Fruit fly (Drosophila melanogaster) whole organism, embryonic: ENCODE data around the gene fru.

Experiments
- ATbp ChIP-seq: fragments of 200-800 bp; sonication (Bioruptor generic); optimal IDR thresholded peaks from 2 replicates; lab custom pipeline; 2017; ENCODE audit warnings: missing biosample characterization, mild to moderate bottlenecking, missing genetic modification characterization, missing genetic modification reagents
- Adf1 ChIP-seq: fragments of 200-800 bp; sonication (Bioruptor generic); IDR thresholded peaks from 2 replicates; pipeline ENCODE4 v1.3.6; 2022; ENCODE audit warnings: missing biosample characterization, missing genetic modification characterization
- Asciz ChIP-seq: fragments of 200-800 bp; sonication (Bioruptor generic); optimal IDR thresholded peaks from 2 replicates; lab custom pipeline; 2017; ENCODE audit warnings: missing biosample characterization, mild to moderate bottlenecking, missing genetic modification characterization, missing genetic modification reagents
- Blimp-1 ChIP-seq: fragments of 200-800 bp; sonication (Bioruptor generic); optimal IDR thresholded peaks from 3 replicates; lab custom pipeline; 2018; ENCODE audit warnings: missing biosample characterization, missing genetic modification characterization, mild to moderate bottlenecking, moderate library complexity, missing genetic modification reagents
- CG15011 ChIP-seq: fragments of 200-800 bp; sonication (Bioruptor generic); optimal IDR thresholded peaks from 3 replicates; lab custom pipeline; 2018; ENCODE audit warnings: missing biosample characterization, mild to moderate bottlenecking, missing genetic modification characterization
- CG1603 ChIP-seq: fragments of 200-800 bp; sonication (Bioruptor generic); optimal IDR thresholded peaks from 2 replicates; lab custom pipeline; 2019; ENCODE audit warnings: missing biosample characterization, mild to moderate bottlenecking, missing genetic modification characterization, moderate library complexity
- CG17186 ChIP-seq: fragments of 200-800 bp; sonication (Bioruptor generic); optimal IDR thresholded peaks from 3 replicates; lab custom pipeline; 2017; ENCODE audit warnings: missing biosample characterization, missing genetic modification reagents, missing genetic modification characterization
- CG17328 ChIP-seq: fragments of 200-800 bp; sonication (Bioruptor generic); IDR thresholded peaks from 2 replicates; pipeline ENCODE4 v1.3.6; 2022; ENCODE audit warnings: missing biosample characterization, missing genetic modification characterization
- CG17359 ChIP-seq: fragments of 200-800 bp; sonication (Bioruptor generic); optimal IDR thresholded peaks from 3 replicates; lab custom pipeline; 2018; ENCODE audit warnings: missing biosample characterization, mild to moderate bottlenecking, missing genetic modification characterization, moderate library complexity
- CG1792 ChIP-seq: fragments of 200-800 bp; sonication (Bioruptor generic); optimal IDR thresholded peaks from 2 replicates; lab custom pipeline; 2016; ENCODE audit warnings: missing biosample characterization, missing genetic modification characterization
- CG2202 ChIP-seq: fragments of 200-800 bp; sonication (Bioruptor generic); optimal IDR thresholded peaks from 2 replicates; lab custom pipeline; 2018; ENCODE audit warnings: missing biosample characterization, mild to moderate bottlenecking, missing genetic modification characterization
- CG2678 ChIP-seq: fragments of 200-800 bp; sonication (Bioruptor generic); optimal IDR thresholded peaks from 3 replicates; lab custom pipeline; 2019; ENCODE audit warnings: missing biosample characterization, mild to moderate bottlenecking, missing genetic modification characterization, moderate library complexity
- CG2875 ChIP-seq: fragments of 200-800 bp; sonication (Bioruptor generic); optimal IDR thresholded peaks from 2 replicates; lab custom pipeline; 2017; ENCODE audit warnings: missing biosample characterization, mild to moderate bottlenecking, missing genetic modification characterization, missing genetic modification reagents
- CG3163 ChIP-seq: fragments of 200-800 bp; sonication (Bioruptor generic); optimal IDR thresholded peaks from 3 replicates; lab custom pipeline; 2016; ENCODE audit warnings: missing biosample characterization, missing genetic modification characterization
- CG3407 ChIP-seq: fragments of 200-800 bp; sonication (Bioruptor generic); optimal IDR thresholded peaks from 2 replicates; lab custom pipeline; 2018; ENCODE audit warnings: missing biosample characterization, mild to moderate bottlenecking, missing genetic modification characterization
- CG34376 ChIP-seq: fragments of 200-800 bp; sonication (Bioruptor generic); optimal IDR thresholded peaks from 2 replicates; lab custom pipeline; 2018; ENCODE audit warnings: missing biosample characterization, mild to moderate bottlenecking, missing genetic modification characterization
- CG4360 ChIP-seq: fragments of 200-800 bp; sonication (Bioruptor generic); IDR thresholded peaks from 2 replicates; pipeline ENCODE4 v1.3.6; 2022; ENCODE audit warnings: missing biosample characterization, missing genetic modification characterization
- Chrac-16 ChIP-seq: fragments of 200-800 bp; sonication (Bioruptor generic); optimal IDR thresholded peaks from 3 replicates; lab custom pipeline; 2016; ENCODE audit warnings: missing biosample characterization, missing genetic modification characterization
- D ChIP-seq, 2 experiments: fragments of 200-800 bp in 1 of 2; fragments of >200 bp in 1 of 2; sonication (Bioruptor generic) in 1 of 2; optimal IDR thresholded peaks; 2 replicates in 1 of 2; 3 replicates in 1 of 2; lab custom pipeline; 2017; ENCODE audit warnings: mild to moderate bottlenecking in 1 of 2, missing biosample characterization in 1 of 2, missing genetic modification characterization in 1 of 2, missing genetic modification reagents in 1 of 2
- Dbx ChIP-seq: fragments of 200-800 bp; sonication (Bioruptor generic); IDR thresholded peaks from 3 replicates; pipeline ENCODE4 v1.3.6; 2022; ENCODE audit warnings: missing biosample characterization, missing genetic modification characterization
- Hand ChIP-seq: fragments of 200-800 bp; sonication (Bioruptor generic); optimal IDR thresholded peaks from 2 replicates; lab custom pipeline; 2017; ENCODE audit warnings: mild to moderate bottlenecking, missing biosample characterization, missing genetic modification reagents, missing genetic modification characterization
- MESR4 ChIP-seq: fragments of 200-800 bp; sonication (Bioruptor generic); optimal IDR thresholded peaks from 2 replicates; lab custom pipeline; 2018; ENCODE audit warnings: missing biosample characterization, mild to moderate bottlenecking, missing genetic modification characterization, moderate library complexity
- Pdp1 ChIP-seq, 2 experiments: fragments of 200-800 bp; sonication (Bioruptor generic); optimal IDR thresholded peaks; 3 replicates each; lab custom pipeline; 2016; ENCODE audit warnings: missing biosample characterization in 2 of 2, missing genetic modification characterization in 2 of 2, mild to moderate bottlenecking in 1 of 2, moderate library complexity in 1 of 2
- Sox100B ChIP-seq: fragments of 200-800 bp; sonication (Bioruptor generic); optimal IDR thresholded peaks from 3 replicates; lab custom pipeline; 2018; ENCODE audit warnings: missing biosample characterization, mild to moderate bottlenecking, missing genetic modification characterization
- Xrp1 ChIP-seq: fragments of 200-800 bp; sonication (Bioruptor generic); IDR thresholded peaks from 2 replicates; pipeline ENCODE4 v1.3.6; 2022; ENCODE audit warnings: missing biosample characterization, missing genetic modification characterization
- ash1 ChIP-seq: fragments of 200-800 bp; sonication (Bioruptor generic); optimal IDR thresholded peaks from 2 replicates; lab custom pipeline; 2018; ENCODE audit warnings: missing biosample characterization, mild to moderate bottlenecking, missing genetic modification characterization
- bsh ChIP-seq, 2 experiments: fragments of 200-800 bp; sonication (Bioruptor generic); optimal IDR thresholded peaks; 2 replicates each; lab custom pipeline; 2017 to 2018; ENCODE audit warnings: mild to moderate bottlenecking in 2 of 2, missing biosample characterization in 2 of 2, missing genetic modification characterization in 2 of 2, moderate library complexity in 1 of 2
- chinmo ChIP-seq: fragments of 200-800 bp; sonication (Bioruptor generic); IDR thresholded peaks from 4 replicates; pipeline ENCODE4 v1.3.6; 2022; ENCODE audit warnings: missing biosample characterization, missing genetic modification characterization; ENCODE audit not compliant: partially characterized antibody
- cwo ChIP-seq: fragments of 200-800 bp; sonication (Bioruptor generic); optimal IDR thresholded peaks from 3 replicates; lab custom pipeline; 2017; ENCODE audit warnings: missing biosample characterization, missing genetic modification characterization, mild to moderate bottlenecking, moderate library complexity, missing genetic modification reagents
- dmrt11E ChIP-seq: fragments of 200-800 bp; sonication (Bioruptor generic); optimal IDR thresholded peaks from 3 replicates; lab custom pipeline; 2018; ENCODE audit warnings: missing biosample characterization, mild to moderate bottlenecking, missing genetic modification characterization, moderate library complexity
- exex ChIP-seq: fragments of 200-800 bp; sonication (Bioruptor generic); optimal IDR thresholded peaks from 4 replicates; lab custom pipeline; 2018; ENCODE audit warnings: missing biosample characterization, mild to moderate bottlenecking, missing genetic modification characterization, moderate library complexity
- fd64A ChIP-seq: fragments of 200-800 bp; sonication (Bioruptor generic); optimal IDR thresholded peaks from 3 replicates; lab custom pipeline; 2018; ENCODE audit warnings: missing biosample characterization, mild to moderate bottlenecking, missing genetic modification characterization
- gce ChIP-seq: fragments of 200-800 bp; sonication (Bioruptor generic); IDR thresholded peaks from 3 replicates; pipeline ENCODE4 v1.3.6; 2022; ENCODE audit warnings: missing biosample characterization, missing genetic modification characterization
- grn ChIP-seq: fragments of 200-800 bp; sonication (Bioruptor generic); optimal IDR thresholded peaks from 3 replicates; lab custom pipeline; 2017; ENCODE audit warnings: missing biosample characterization, missing genetic modification characterization
- hb ChIP-seq: fragments of 200-800 bp; sonication (Bioruptor generic); IDR thresholded peaks from 3 replicates; pipeline ENCODE4 v1.3.6; 2022; ENCODE audit warnings: missing biosample characterization, missing genetic modification characterization; ENCODE audit not compliant: partially characterized antibody
- hkb ChIP-seq, 2 experiments: fragments of 200-800 bp in 1 of 2; fragments of >200 bp in 1 of 2; sonication (Bioruptor generic) in 1 of 2; IDR thresholded peaks in 1 of 2; optimal IDR thresholded peaks in 1 of 2; 2 replicates each; pipeline versions ENCODE4 v1.3.6 to Lab custom; 2017 to 2022; ENCODE audit warnings: missing biosample characterization in 1 of 2, missing genetic modification characterization in 1 of 2
- lov ChIP-seq, 2 experiments: fragments of 200-800 bp in 1 of 2; fragments of >200 bp in 1 of 2; sonication (Bioruptor generic) in 1 of 2; IDR thresholded peaks in 1 of 2; optimal IDR thresholded peaks in 1 of 2; 2 replicates in 1 of 2; 3 replicates in 1 of 2; pipeline versions ENCODE4 v1.3.6 to Lab custom; 2017 to 2022; ENCODE audit warnings: missing biosample characterization in 1 of 2, missing genetic modification characterization in 1 of 2
- mirr ChIP-seq: fragments of 200-800 bp; sonication (Bioruptor generic); optimal IDR thresholded peaks from 3 replicates; lab custom pipeline; 2018; ENCODE audit warnings: missing biosample characterization, mild to moderate bottlenecking, missing genetic modification characterization
- psq ChIP-seq: fragments of 200-800 bp; sonication (Bioruptor generic); optimal IDR thresholded peaks from 2 replicates; lab custom pipeline; 2017; ENCODE audit warnings: missing biosample characterization, missing genetic modification characterization
- rib ChIP-seq: fragments of 200-800 bp; sonication (Bioruptor generic); IDR thresholded peaks from 2 replicates; pipeline ENCODE4 v1.3.6; 2022; ENCODE audit warnings: missing biosample characterization, missing genetic modification characterization
- sc ChIP-seq, 3 experiments: fragments of >200 bp in 2 of 3; fragments of 200-800 bp in 1 of 3; sonication (Bioruptor generic) in 1 of 3; optimal IDR thresholded peaks; 2 replicates in 2 of 3; 3 replicates in 1 of 3; lab custom pipeline; 2017; ENCODE audit warnings: mild to moderate bottlenecking in 1 of 3, missing biosample characterization in 1 of 3, missing genetic modification characterization in 1 of 3, missing genetic modification reagents in 1 of 3
- scrt ChIP-seq: fragments of 200-800 bp; sonication (Bioruptor generic); optimal IDR thresholded peaks from 2 replicates; lab custom pipeline; 2018; ENCODE audit warnings: missing biosample characterization, mild to moderate bottlenecking, missing genetic modification characterization, moderate library complexity
- sens ChIP-seq: fragments of 200-800 bp; sonication (Bioruptor generic); peaks from one replicate; lab custom pipeline; 2016; ENCODE audit warnings: missing biosample characterization, missing genetic modification characterization
- sug ChIP-seq: fragments of 200-800 bp; optimal IDR thresholded peaks from 2 replicates; lab custom pipeline; 2019; ENCODE audit warnings: missing biosample characterization, mild to moderate bottlenecking, missing genetic modification characterization, moderate library complexity
- vvl ChIP-seq: fragments of 200-800 bp; sonication (Bioruptor generic); IDR thresholded peaks from 2 replicates; pipeline ENCODE4 v1.3.6; 2022; ENCODE audit warnings: missing biosample characterization, missing genetic modification characterization
- zfh1 ChIP-seq: fragments of 200-800 bp; sonication (Bioruptor generic); IDR thresholded peaks from 3 replicates; pipeline ENCODE4 v1.3.6; 2022; ENCODE audit warnings: missing biosample characterization, missing genetic modification characterization

fru gene

dm6 chr3R:18438181-18438826, 107.1 kb downstream of the fru start:
- TF ChIP-seq Chrac-16 (no peak), bsh (GFP tag; optimal IDR thresholded peaks at IDR 0.05; lab: Kevin White, UChicago) (peak in 1 of 2 experiments; percentile 57), Dbx (GFP tag; lab: Robert Waterston, UW) (no peak), chinmo (GFP tag; lab: Robert Waterston, UW) (0 out of 4 replicates have a peak, but pooled peaks have one; percentile 54), D (optimal IDR thresholded peaks at IDR 0.05; lab: Kevin White, UChicago) (no peak), D (GFP tag; optimal IDR thresholded peaks at IDR 0.05; lab: Kevin White, UChicago) (no peak), CG17328 (GFP tag; lab: Robert Waterston, UW) (no peak), mirr (peak; percentile 50), sug (tag; lab: Kevin White, UChicago) (peak; percentile 73), fd64A (GFP tag; lab: Kevin White, UChicago) (peak; percentile 1), Blimp-1 (GFP tag; lab: Kevin White, UChicago) (peak; percentile 58), ATbp (GFP tag; lab: Kevin White, UChicago) (peak; percentile 43), CG2875 (peak; percentile 37), lov (optimal IDR thresholded peaks at IDR 0.05; lab: Kevin White, UChicago) (no peak), lov (GFP tag; IDR thresholded peaks at IDR 0.05; lab: Robert Waterston, UW) (0 out of 3 replicates have a peak, but pooled peaks have one; percentile 38), Xrp1 (GFP tag; lab: Robert Waterston, UW) (peak; percentile 37), CG2678 (tag; lab: Kevin White, UChicago) (no peak), scrt (GFP tag; lab: Kevin White, UChicago) (no peak), CG17359 (tag; lab: Kevin White, UChicago) (peak; percentile 6), sc (optimal IDR thresholded peaks at IDR 0.05; lab: Kevin White, UChicago) (no peak), sc (GFP tag; optimal IDR thresholded peaks at IDR 0.05; lab: Kevin White, UChicago) (peak; percentile 36), CG3407 (GFP tag; lab: Kevin White, UChicago) (peak; percentile 40), zfh1 (peak; percentile 17; the same call in 1 of the 3 replicates), CG1603 (tag; lab: Kevin White, UChicago) (peak; percentile 40), exex (tag; lab: Kevin White, UChicago) (peak; percentile 55), grn (GFP tag; lab: Kevin White, UChicago) (peak; percentile 59), rib (GFP tag; lab: Robert Waterston, UW) (peak; percentile 26; the same call in 1 of the 2 replicates), Sox100B (GFP tag; lab: Kevin White, UChicago) (no peak), dmrt11E (peak; percentile 11), Adf1 (GFP tag; lab: Robert Waterston, UW) (peak; percentile 29; the same call in 1 of the 2 replicates), gce (0 out of 3 replicates have a peak, but pooled peaks have one; percentile 4), Asciz (GFP tag; lab: Kevin White, UChicago) (peak; percentile 47), vvl (GFP tag; lab: Robert Waterston, UW) (no peak), CG17186 (GFP tag; lab: Kevin White, UChicago) (no peak), ash1 (GFP tag; lab: Kevin White, UChicago) (no peak), CG3163 (no peak), Hand (GFP tag; lab: Kevin White, UChicago) (no peak), cwo (GFP tag; lab: Kevin White, UChicago) (no peak), MESR4 (GFP tag; lab: Kevin White, UChicago) (no peak), CG4360 (GFP tag; lab: Robert Waterston, UW) (no peak), CG34376 (no peak), CG2202 (tag; lab: Kevin White, UChicago) (peak; percentile 32), Pdp1 (GFP tag; optimal IDR thresholded peaks at IDR 0.05; lab: Kevin White, UChicago) (peak in 1 of 2 experiments; percentile 70), psq (GFP tag; lab: Kevin White, UChicago) (no peak), CG1792 (GFP tag; lab: Kevin White, UChicago) (peak; percentile 7), hkb (optimal IDR thresholded peaks at IDR 0.05; lab: Kevin White, UChicago) (no peak), hkb (GFP tag; IDR thresholded peaks at IDR 0.05; lab: Robert Waterston, UW) (no peak), CG15011 (GFP tag; lab: Kevin White, UChicago) (no peak), sens (peak; percentile 12), hb (GFP tag; lab: Robert Waterston, UW) (no peak)
